Worm (Caenorhabditis elegans) whole organism, L1 larva: ENCODE results near the gene C24D10.5.

ENCODE experiments used
- C16A3.4 ChIP-seq: fragments of 150-350 bp; optimal IDR thresholded peaks from 2 replicates; lab custom pipeline; 2014; ENCODE audit warnings: missing biosample characterization, missing genetic modification characterization
- C34B4.2 ChIP-seq: sonication (generic microtip); optimal IDR thresholded peaks from 2 replicates; lab custom pipeline; 2017; ENCODE audit warnings: mild to moderate bottlenecking, missing genetic modification characterization, missing compliant biosample characterization
- F16B12.6 ChIP-seq: fragments of 150-350 bp; optimal IDR thresholded peaks from 2 replicates; lab custom pipeline; 2014; ENCODE audit warnings: missing biosample characterization, missing genetic modification characterization
- Y116A8C.19 ChIP-seq: sonication (generic microtip); optimal IDR thresholded peaks from 2 replicates; lab custom pipeline; 2016; ENCODE audit warnings: missing compliant biosample characterization, missing genetic modification characterization, borderline replicate concordance
- aha-1 ChIP-seq: fragments of 150-350 bp; optimal IDR thresholded peaks from 2 replicates; lab custom pipeline; 2014; ENCODE audit warnings: missing biosample characterization, missing genetic modification characterization
- aly-2 ChIP-seq: fragments of 150-350 bp; optimal IDR thresholded peaks from 2 replicates; lab custom pipeline; 2014; ENCODE audit warnings: missing biosample characterization, missing genetic modification characterization
- ceh-63 ChIP-seq: fragments of 200-800 bp; sonication (Bioruptor generic); optimal IDR thresholded peaks from 2 replicates; lab custom pipeline; 2018; ENCODE audit warnings: mild to moderate bottlenecking, missing genetic modification characterization, missing compliant biosample characterization
- ceh-8 ChIP-seq: fragments of 200-800 bp; sonication (Bioruptor generic); optimal IDR thresholded peaks from 2 replicates; lab custom pipeline; 2018; ENCODE audit warnings: mild to moderate bottlenecking, missing genetic modification characterization, moderate library complexity, missing compliant biosample characterization
- ceh-82 ChIP-seq, 3 experiments: fragments of 150-350 bp in 1 of 3; sonication (generic microtip) in 2 of 3; optimal IDR thresholded peaks; 2 replicates each; lab custom pipeline; 2014 to 2017; ENCODE audit warnings: missing biosample characterization in 3 of 3, missing genetic modification characterization in 3 of 3
- ceh-88 ChIP-seq: fragments of 200-800 bp; sonication (Bioruptor generic); IDR thresholded peaks from 2 replicates; pipeline ENCODE4 v1.3.6; 2022; ENCODE audit warnings: missing genetic modification characterization, missing compliant biosample characterization
- efl-1 ChIP-seq, 4 experiments: fragments of 150-350 bp; optimal IDR thresholded peaks in 3 of 4; peaks in 1 of 4; 1 replicate in 1 of 4; 2 replicates in 3 of 4; lab custom pipeline; 2014; ENCODE audit warnings: missing biosample characterization in 2 of 4, missing genetic modification characterization in 2 of 4, missing genetic modification reagents in 2 of 4
- egl-13 ChIP-seq: sonication (generic microtip); optimal IDR thresholded peaks from 2 replicates; lab custom pipeline; 2016; ENCODE audit warnings: missing genotype, missing genetic modification reagents, missing genetic modification characterization, missing compliant biosample characterization
- egl-27 ChIP-seq, 2 experiments: fragments of 150-350 bp in 1 of 2; sonication (generic microtip); optimal IDR thresholded peaks; 3 replicates each; lab custom pipeline; 2017 to 2018; ENCODE audit warnings: missing biosample characterization in 2 of 2, missing genetic modification characterization in 2 of 2, missing genetic modification reagents in 2 of 2
- ets-5 ChIP-seq: fragments of 200-800 bp; sonication (Bioruptor generic); IDR thresholded peaks from 2 replicates; pipeline ENCODE4 v1.3.6; 2022; ENCODE audit warnings: missing genetic modification characterization, missing compliant biosample characterization
- fkh-4 ChIP-seq: sonication (generic microtip); optimal IDR thresholded peaks from 2 replicates; lab custom pipeline; 2016; ENCODE audit warnings: missing compliant biosample characterization, missing genetic modification characterization, borderline replicate concordance
- fkh-8 ChIP-seq: sonication (generic microtip); optimal IDR thresholded peaks from 2 replicates; lab custom pipeline; 2016; ENCODE audit warnings: mild to moderate bottlenecking, missing genetic modification characterization, missing compliant biosample characterization
- fos-1 ChIP-seq: fragments of 150-350 bp; optimal IDR thresholded peaks from 2 replicates; lab custom pipeline; 2014; ENCODE audit warnings: missing biosample characterization, missing genetic modification characterization
- grh-1 ChIP-seq: fragments of 200-800 bp; sonication (Bioruptor generic); IDR thresholded peaks from 2 replicates; pipeline ENCODE4 v1.3.6; 2022; ENCODE audit warnings: missing genetic modification reagents, missing genetic modification characterization, missing compliant biosample characterization
- hlh-17 ChIP-seq: fragments of 200-800 bp; sonication (Bioruptor generic); optimal IDR thresholded peaks from 2 replicates; lab custom pipeline; 2018; ENCODE audit warnings: missing genetic modification characterization, mild to moderate bottlenecking, missing compliant biosample characterization, moderate library complexity, borderline replicate concordance
- hpl-2 ChIP-seq: fragments of 150-350 bp; optimal IDR thresholded peaks from 2 replicates; lab custom pipeline; 2014; ENCODE audit warnings: missing biosample characterization, missing genetic modification reagents, missing genetic modification characterization
- irx-1 ChIP-seq: sonication (generic microtip); optimal IDR thresholded peaks from 2 replicates; lab custom pipeline; 2016; ENCODE audit warnings: missing genetic modification characterization, missing compliant biosample characterization
- isw-1 ChIP-seq: fragments of 200-800 bp; sonication (Bioruptor generic); IDR thresholded peaks from 2 replicates; pipeline ENCODE4 v1.3.6; 2022; ENCODE audit warnings: missing genetic modification characterization, missing compliant biosample characterization
- jun-1 ChIP-seq: fragments of 150-350 bp; optimal IDR thresholded peaks from 2 replicates; lab custom pipeline; 2014; ENCODE audit warnings: missing biosample characterization, missing genetic modification reagents, missing genetic modification characterization
- lin-14 ChIP-seq: fragments of 200-800 bp; sonication (Bioruptor generic); optimal IDR thresholded peaks from 2 replicates; lab custom pipeline; 2018; ENCODE audit warnings: mild to moderate bottlenecking, missing genetic modification characterization, moderate library complexity, missing compliant biosample characterization
- lin-15B ChIP-seq: fragments of 150-350 bp; sonication (generic microtip); optimal IDR thresholded peaks from 3 replicates; lab custom pipeline; 2014; ENCODE audit warnings: missing biosample characterization, missing genetic modification characterization
- lin-35 ChIP-seq, 2 experiments: fragments of 150-350 bp; optimal IDR thresholded peaks; 2 replicates each; lab custom pipeline; 2014; ENCODE audit warnings: missing biosample characterization in 2 of 2, missing genetic modification characterization in 2 of 2, missing genetic modification reagents in 2 of 2
- lin-39 ChIP-seq: fragments of 150-350 bp; optimal IDR thresholded peaks from 2 replicates; lab custom pipeline; 2014; ENCODE audit warnings: missing biosample characterization, missing genetic modification reagents, missing genetic modification characterization
- lir-3 ChIP-seq: sonication (generic microtip); optimal IDR thresholded peaks from 2 replicates; lab custom pipeline; 2016; ENCODE audit warnings: mild to moderate bottlenecking, missing genetic modification characterization, moderate library complexity, missing compliant biosample characterization; ENCODE audit not compliant: poor library complexity
- lsy-2 ChIP-seq, 2 experiments: fragments of 150-350 bp; optimal IDR thresholded peaks; 2 replicates each; lab custom pipeline; 2014; ENCODE audit warnings: missing biosample characterization in 2 of 2, missing genetic modification characterization in 2 of 2
- mab-9 ChIP-seq: fragments of 200-800 bp; sonication (Bioruptor generic); IDR thresholded peaks from 2 replicates; pipeline ENCODE4 v1.3.6; 2022; ENCODE audit warnings: missing genetic modification reagents, missing genetic modification characterization, missing compliant biosample characterization
- mdl-1 ChIP-seq, 2 experiments: fragments of 150-350 bp; optimal IDR thresholded peaks; 2 replicates each; lab custom pipeline; 2014 to 2017; ENCODE audit warnings: missing biosample characterization in 2 of 2, missing genetic modification characterization in 2 of 2, inconsistent platforms in 1 of 2
- mef-2 ChIP-seq: fragments of 150-350 bp; optimal IDR thresholded peaks from 2 replicates; lab custom pipeline; 2014; ENCODE audit warnings: missing biosample characterization, missing genetic modification characterization
- nhr-11 ChIP-seq: fragments of 150-350 bp; optimal IDR thresholded peaks from 2 replicates; lab custom pipeline; 2014; ENCODE audit warnings: missing biosample characterization, missing genetic modification characterization
- nhr-12 ChIP-seq: sonication (generic microtip); optimal IDR thresholded peaks from 2 replicates; lab custom pipeline; 2017; ENCODE audit warnings: missing biosample characterization, missing genetic modification characterization
- nhr-19 ChIP-seq: fragments of 200-800 bp; sonication (Bioruptor generic); conservative IDR thresholded peaks from 2 replicates; pipeline ENCODE4 v1.3.6; 2022; ENCODE audit warnings: missing genetic modification characterization, missing compliant biosample characterization
- nhr-28 ChIP-seq: fragments of 150-350 bp; optimal IDR thresholded peaks from 2 replicates; lab custom pipeline; 2014; ENCODE audit warnings: missing biosample characterization, missing genetic modification characterization
- nhr-77 ChIP-seq: fragments of 150-350 bp; optimal IDR thresholded peaks from 2 replicates; lab custom pipeline; 2014; ENCODE audit warnings: missing biosample characterization, missing genetic modification characterization
- nhr-90 ChIP-seq: sonication (generic microtip); optimal IDR thresholded peaks from 2 replicates; lab custom pipeline; 2016; ENCODE audit warnings: mild to moderate bottlenecking, missing genetic modification characterization, missing compliant biosample characterization; ENCODE audit not compliant: poor library complexity
- pag-3 ChIP-seq: sonication (generic microtip); optimal IDR thresholded peaks from 2 replicates; lab custom pipeline; 2017; ENCODE audit warnings: missing genetic modification characterization, mild to moderate bottlenecking, missing compliant biosample characterization, antibody characterized with exemption, borderline replicate concordance; ENCODE audit not compliant: insufficient read depth
- pqm-1 ChIP-seq: sonication (generic microtip); optimal IDR thresholded peaks from 3 replicates; lab custom pipeline; 2017; ENCODE audit warnings: missing biosample characterization, missing genetic modification characterization
- snpc-4 ChIP-seq: fragments of 150-350 bp; optimal IDR thresholded peaks from 2 replicates; lab custom pipeline; 2014; ENCODE audit warnings: missing biosample characterization, missing genetic modification characterization
- sox-4 ChIP-seq: sonication (generic microtip); optimal IDR thresholded peaks from 2 replicates; lab custom pipeline; 2016; ENCODE audit warnings: missing genetic modification characterization, missing compliant biosample characterization
- sptf-1 ChIP-seq: fragments of 150-350 bp; optimal IDR thresholded peaks from 2 replicates; lab custom pipeline; 2014; ENCODE audit warnings: missing biosample characterization, missing genetic modification characterization
- sup-37 ChIP-seq: fragments of 200-800 bp; sonication (Bioruptor generic); optimal IDR thresholded peaks from 2 replicates; lab custom pipeline; 2018; ENCODE audit warnings: mild to moderate bottlenecking, missing genetic modification characterization, missing compliant biosample characterization
- tbx-2 ChIP-seq: sonication (generic microtip); optimal IDR thresholded peaks from 2 replicates; lab custom pipeline; 2016; ENCODE audit warnings: missing genetic modification characterization, missing compliant biosample characterization
- unc-30 ChIP-seq: sonication (generic microtip); optimal IDR thresholded peaks from 2 replicates; lab custom pipeline; 2017; ENCODE audit warnings: missing biosample characterization, missing genetic modification characterization
- unc-86 ChIP-seq: sonication (generic microtip); optimal IDR thresholded peaks from 2 replicates; lab custom pipeline; 2016; ENCODE audit warnings: missing genetic modification characterization, missing compliant biosample characterization
- unc-98 ChIP-seq: fragments of 200-800 bp; sonication (Bioruptor generic); IDR thresholded peaks from 2 replicates; pipeline ENCODE4 v1.3.6; 2022; ENCODE audit warnings: missing genetic modification characterization, missing compliant biosample characterization
- xbp-1 ChIP-seq: sonication (generic microtip); optimal IDR thresholded peaks from 2 replicates; lab custom pipeline; 2016; ENCODE audit warnings: missing genetic modification characterization, missing compliant biosample characterization
- zag-1 ChIP-seq: fragments of 150-350 bp; optimal IDR thresholded peaks from 2 replicates; lab custom pipeline; 2014; ENCODE audit warnings: missing biosample characterization, missing genetic modification characterization
- zip-4 ChIP-seq: fragments of 200-800 bp; sonication (Bioruptor generic); optimal IDR thresholded peaks from 2 replicates; lab custom pipeline; 2018; ENCODE audit warnings: mild to moderate bottlenecking, missing genetic modification characterization, moderate library complexity, missing compliant biosample characterization
- ztf-4 ChIP-seq: fragments of 150-350 bp; optimal IDR thresholded peaks from 2 replicates; lab custom pipeline; 2014; ENCODE audit warnings: missing biosample characterization, missing genetic modification characterization

Gene C24D10.5

ce11 chrIV:5183755-5184166, 33.9 kb downstream of the C24D10.5 start, which contains the start of gene W03F8.4 (continued):
- TF ChIP-seq zag-1 (tag; lab: Kevin White, UChicago) (no peak), sptf-1 (no peak), ceh-88 (GFP tag; lab: Robert Waterston, UW) (peak; percentile 93), ceh-8 (peak; percentile 95), xbp-1 (tag; lab: Kevin White, UChicago) (peak; percentile 94), isw-1 (GFP tag; lab: Robert Waterston, UW) (peak; percentile 93), ztf-4 (tag; lab: Kevin White, UChicago) (peak; percentile 91), egl-27 (tag; optimal IDR thresholded peaks at IDR 0.05; lab: Kevin White, UChicago) (peak in 1 of 2 experiments; percentile 43), unc-30 (tag; lab: Kevin White, UChicago) (no peak), aha-1 (tag; lab: Kevin White, UChicago) (peak; percentile 68), lir-3 (tag; lab: Kevin White, UChicago) (peak; percentile 84), lin-15B (tag; lab: Kevin White, UChicago) (peak; percentile 89), hpl-2 (GFP tag; lab: Kevin White, UChicago) (peak; percentile 54), ceh-82 (tag; optimal IDR thresholded peaks at IDR 0.05; lab: Kevin White, UChicago) (peak; percentile 92 to 96 (median 95)), nhr-11 (tag; lab: Kevin White, UChicago) (peak; percentile 89), ets-5 (no peak), F16B12.6 (tag; lab: Kevin White, UChicago) (peak; percentile 75), tbx-2 (tag; lab: Kevin White, UChicago) (peak; percentile 97), nhr-12 (tag; lab: Kevin White, UChicago) (no peak), pqm-1 (tag; lab: Kevin White, UChicago) (no peak), ceh-63 (no peak), lin-39 (tag; lab: Kevin White, UChicago) (peak; percentile 96), nhr-28 (tag; lab: Kevin White, UChicago) (no peak), nhr-77 (peak; percentile 88), unc-86 (tag; lab: Kevin White, UChicago) (peak; percentile 91), hlh-17 (GFP tag; lab: Kevin White, UChicago) (no peak), mef-2 (tag; lab: Kevin White, UChicago) (peak; percentile 67), C16A3.4 (tag; lab: Kevin White, UChicago) (peak; percentile 96), snpc-4 (tag; lab: Kevin White, UChicago) (peak; percentile 90), sup-37 (GFP tag; lab: Kevin White, UChicago) (peak; percentile 92), zip-4 (peak; percentile 86), fkh-4 (tag; lab: Kevin White, UChicago) (peak; percentile 80), C34B4.2 (peak; percentile 31), nhr-90 (tag; lab: Kevin White, UChicago) (peak; percentile 98), egl-13 (tag; lab: Kevin White, UChicago) (peak; percentile 93), Y116A8C.19 (tag; lab: Kevin White, UChicago) (peak; percentile 37), efl-1 (optimal IDR thresholded peaks at IDR 0.05; lab: Kevin White, UChicago) (peak; percentile 96 to 100), efl-1 (GFP tag; optimal IDR thresholded peaks at IDR 0.05 in 1 of 2; lab: Kevin White, UChicago) (peak; percentile 99 to 100), aly-2 (tag; lab: Kevin White, UChicago) (peak; percentile 85), jun-1 (peak; percentile 92), lin-35 (GFP tag; optimal IDR thresholded peaks at IDR 0.05; lab: Kevin White, UChicago) (peak; percentile 99), nhr-19 (GFP tag; lab: Robert Waterston, UW) (peak; percentile 96), lsy-2 (tag; optimal IDR thresholded peaks at IDR 0.05; lab: Kevin White, UChicago) (peak; percentile 95 to 96), lin-14 (GFP tag; lab: Kevin White, UChicago) (peak; percentile 95), mdl-1 (tag; optimal IDR thresholded peaks at IDR 0.05; lab: Kevin White, UChicago) (peak in 1 of 2 experiments; percentile 82), pag-3 (tag; lab: Kevin White, UChicago) (peak; percentile 75), mab-9 (GFP tag; lab: Robert Waterston, UW) (peak; percentile 88), unc-98 (peak; percentile 17; the same call in 1 of the 2 replicates), irx-1 (tag; lab: Kevin White, UChicago) (peak; percentile 93), grh-1 (peak; percentile 98), fkh-8 (tag; lab: Kevin White, UChicago) (peak; percentile 83), sox-4 (tag; lab: Kevin White, UChicago) (peak; percentile 87), fos-1 (peak; percentile 83)
